Worm (Caenorhabditis elegans) whole organism, L3 larva: ENCODE data around the gene ribo-1.

Experiments
- aly-2 ChIP-seq: fragments of 150-350 bp; optimal IDR thresholded peaks from 2 replicates; lab custom pipeline; 2014; ENCODE audit warnings: missing biosample characterization, missing genetic modification characterization
- ama-1 ChIP-seq: fragments of 150-350 bp; optimal IDR thresholded peaks from 2 replicates; lab custom pipeline; 2018
- daf-12 ChIP-seq: fragments of 150-350 bp; optimal IDR thresholded peaks from 2 replicates; lab custom pipeline; 2014; ENCODE audit warnings: missing biosample characterization, missing genetic modification reagents, missing genetic modification characterization
- egl-27 ChIP-seq: sonication (generic microtip); optimal IDR thresholded peaks from 4 replicates; lab custom pipeline; 2017; ENCODE audit warnings: missing biosample characterization, missing genetic modification reagents, missing genetic modification characterization
- egl-5 ChIP-seq: fragments of 150-350 bp; optimal IDR thresholded peaks from 2 replicates; lab custom pipeline; 2017; ENCODE audit warnings: missing biosample characterization, missing genetic modification reagents, missing genetic modification characterization, inconsistent platforms
- elt-3 ChIP-seq, 3 experiments: fragments of 150-350 bp in 1 of 3; sonication (generic microtip) in 2 of 3; optimal IDR thresholded peaks; 2 replicates in 2 of 3; 4 replicates in 1 of 3; lab custom pipeline; 2014 to 2017; ENCODE audit warnings: missing biosample characterization in 3 of 3, missing genetic modification characterization in 3 of 3
- lin-15B ChIP-seq: fragments of 150-350 bp; optimal IDR thresholded peaks from 2 replicates; lab custom pipeline; 2014; ENCODE audit warnings: missing biosample characterization, missing genetic modification characterization
- lsy-12 ChIP-seq: sonication (generic microtip); optimal IDR thresholded peaks from 2 replicates; lab custom pipeline; 2016; ENCODE audit warnings: mild to moderate bottlenecking, missing genetic modification characterization, missing compliant biosample characterization
- pha-4 ChIP-seq: fragments of 150-350 bp; optimal IDR thresholded peaks from 2 replicates; lab custom pipeline; 2014; ENCODE audit warnings: missing biosample characterization, missing genetic modification reagents, missing genetic modification characterization
- tbx-2 ChIP-seq: sonication (generic microtip); optimal IDR thresholded peaks from 2 replicates; lab custom pipeline; 2016; ENCODE audit warnings: mild to moderate bottlenecking, missing genetic modification characterization, missing compliant biosample characterization
- ztf-4 ChIP-seq: fragments of 150-350 bp; optimal IDR thresholded peaks from 2 replicates; lab custom pipeline; 2014; ENCODE audit warnings: missing biosample characterization, missing genetic modification characterization

- TF ChIP-seq tbx-2 (tag; lab: Kevin White, UChicago) (no peak), daf-12 (tag; lab: Kevin White, UChicago) (no peak), lsy-12 (tag; lab: Kevin White, UChicago) (no peak), ztf-4 (tag; lab: Kevin White, UChicago) (no peak), aly-2 (tag; lab: Kevin White, UChicago) (no peak), egl-27 (tag; lab: Kevin White, UChicago) (no peak), lin-15B (tag; lab: Kevin White, UChicago) (no peak), elt-3 (tag; optimal IDR thresholded peaks at IDR 0.05; lab: Kevin White, UChicago) (no peak), ama-1 (lab: Kevin White, UChicago) (no peak), egl-5 (tag; lab: Kevin White, UChicago) (no peak), pha-4 (tag; lab: Kevin White, UChicago) (no peak)
Measured at ce11 chrIV:6941101-6941500, 30.6 kb downstream of the ribo-1 start.
